Fruit fly (Drosophila melanogaster) whole organism, pupa: ENCODE results near the gene qin.

Experiments
- CG12605 ChIP-seq: fragments of 200-800 bp; sonication (Bioruptor generic); IDR thresholded peaks from 2 replicates; pipeline ENCODE4 v1.3.6; 2022; ENCODE audit warnings: missing biosample characterization, missing genetic modification characterization
- CG13204 ChIP-seq: fragments of 200-800 bp; sonication (Bioruptor generic); optimal IDR thresholded peaks from 2 replicates; lab custom pipeline; 2018; ENCODE audit warnings: missing biosample characterization, mild to moderate bottlenecking, missing genetic modification characterization, moderate library complexity
- CG32121 ChIP-seq: fragments of 200-800 bp; sonication (Bioruptor generic); IDR thresholded peaks from 2 replicates; pipeline ENCODE4 v1.3.6; 2022; ENCODE audit warnings: missing biosample characterization, missing genetic modification characterization
- CG4496 ChIP-seq: fragments of 200-800 bp; sonication (Bioruptor generic); IDR thresholded peaks from 3 replicates; pipeline ENCODE4 v1.3.6; 2022; ENCODE audit warnings: missing biosample characterization, missing genetic modification characterization
- CG9948 ChIP-seq: fragments of 200-800 bp; sonication (Bioruptor generic); optimal IDR thresholded peaks from 2 replicates; lab custom pipeline; 2018; ENCODE audit warnings: missing biosample characterization, mild to moderate bottlenecking, missing genetic modification characterization, moderate library complexity
- D1 ChIP-seq: fragments of 200-800 bp; sonication (Bioruptor generic); optimal IDR thresholded peaks from 2 replicates; lab custom pipeline; 2018; ENCODE audit warnings: missing biosample characterization, mild to moderate bottlenecking, missing genetic modification characterization, moderate library complexity
- Ets98B ChIP-seq: fragments of 200-800 bp; sonication (Bioruptor generic); IDR thresholded peaks from 2 replicates; pipeline ENCODE4 v1.3.6; 2022; ENCODE audit warnings: missing biosample characterization, missing genetic modification characterization
- Snoo ChIP-seq: fragments of 200-800 bp; sonication (Bioruptor generic); optimal IDR thresholded peaks from 3 replicates; lab custom pipeline; 2017; ENCODE audit warnings: missing biosample characterization, mild to moderate bottlenecking, missing genetic modification characterization, inconsistent platforms
- fd96Ca ChIP-seq: fragments of 200-800 bp; sonication (Bioruptor generic); IDR thresholded peaks from 3 replicates; pipeline ENCODE4 v1.3.6; 2022; ENCODE audit warnings: missing biosample characterization, missing genetic modification characterization
- gl ChIP-seq: fragments of 200-800 bp; sonication (Bioruptor generic); optimal IDR thresholded peaks from 2 replicates; lab custom pipeline; 2018; ENCODE audit warnings: missing biosample characterization, mild to moderate bottlenecking, missing genetic modification characterization

DNA sequence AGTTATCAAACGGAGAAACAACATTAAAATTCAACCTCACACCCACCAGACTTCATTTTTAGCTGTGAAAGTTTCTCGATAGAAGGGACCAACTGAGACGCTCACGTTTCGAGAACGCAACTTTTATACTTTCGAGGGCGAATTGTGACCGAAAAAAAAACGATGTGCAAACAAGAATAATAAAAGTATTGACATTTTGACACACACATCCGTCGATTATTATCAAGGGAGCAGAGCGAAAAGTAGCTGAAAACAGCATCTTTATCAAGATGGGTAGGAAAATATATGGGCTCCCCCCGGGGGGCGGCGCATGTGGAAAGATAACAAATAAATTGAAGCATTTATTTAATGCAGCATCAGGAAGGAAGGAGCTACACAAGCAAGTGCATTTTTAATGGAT lies 102.8 kb downstream of the qin start, which contains the start of gene CG14300:
- TF ChIP-seq CG32121, result no peak
- no peak for TF ChIP-seq Snoo (tag; lab: Kevin White, UChicago)
- TF ChIP-seq CG9948, result no peak
- no peak for TF ChIP-seq CG13204 (GFP tag; lab: Kevin White, UChicago)
- no peak for TF ChIP-seq fd96Ca
- TF ChIP-seq gl, result no peak
- no peak for TF ChIP-seq Ets98B
- TF ChIP-seq D1 (tag; lab: Kevin White, UChicago), result no peak
- no peak for TF ChIP-seq CG4496
- TF ChIP-seq CG12605 (GFP tag; lab: Robert Waterston, UW), result no peak
